Worm (Caenorhabditis elegans): ENCODE data around the gene taf-9.

DNA sequence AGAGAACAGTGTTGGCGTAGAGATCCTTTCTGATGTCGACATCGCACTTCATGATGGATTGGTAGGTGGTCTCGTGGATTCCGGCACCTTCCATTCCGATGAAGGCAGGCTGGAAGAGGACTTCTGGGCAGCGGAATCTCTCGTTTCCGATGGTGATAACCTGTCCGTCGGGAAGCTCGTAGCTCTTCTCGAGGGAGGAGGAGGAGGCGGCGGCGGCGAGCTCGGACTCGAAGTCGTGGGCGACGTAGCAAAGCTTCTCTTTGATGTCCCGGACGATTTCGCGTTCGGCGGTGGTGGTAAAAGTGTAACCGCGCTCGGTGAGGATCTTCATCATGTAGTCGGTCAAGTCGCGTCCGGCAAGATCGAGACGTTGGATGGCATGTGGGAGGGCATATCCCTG is 19.2 kb upstream of the taf-9 start:
- TF ChIP-seq him-1 (tag; optimal IDR thresholded peaks at IDR 0.05), result no peak
- TF ChIP-seq dao-5 (tag; optimal IDR thresholded peaks at IDR 0.05), result no peak
- TF ChIP-seq W03F9.2 (tag; optimal IDR thresholded peaks at IDR 0.05), result no peak

Measured in whole organism, L4/young adult.